Worm (Caenorhabditis elegans) whole organism, L4 larva: Measurements from ENCODE around the gene C08F1.11.
"Not testable (repeated sequence)": the region's sequence is repeated elsewhere in the genome, so short reads cannot be mapped to it uniquely, and the experiment has no call there.

ENCODE experiments used
- Y75B8A.6 ChIP-seq: fragments of 200-800 bp; sonication (Bioruptor generic); IDR thresholded peaks from 2 replicates; pipeline ENCODE4 v1.3.6; 2022; ENCODE audit warnings: missing genetic modification reagents, missing genetic modification characterization, missing compliant biosample characterization
- dve-1 ChIP-seq: sonication (generic microtip); optimal IDR thresholded peaks from 2 replicates; lab custom pipeline; 2017; ENCODE audit warnings: antibody characterized with exemption, mild to moderate bottlenecking, missing genetic modification characterization, missing compliant biosample characterization; ENCODE audit not compliant: insufficient read depth
- hlh-30 ChIP-seq: sonication (generic microtip); optimal IDR thresholded peaks from 2 replicates; lab custom pipeline; 2017; ENCODE audit warnings: antibody characterized with exemption, mild to moderate bottlenecking, missing genetic modification characterization, missing compliant biosample characterization; ENCODE audit not compliant: insufficient read depth
- hmg-1.1 ChIP-seq: fragments of 200-800 bp; sonication (Bioruptor generic); IDR thresholded peaks from 2 replicates; pipeline ENCODE4 v1.3.6; 2022; ENCODE audit warnings: missing genetic modification reagents, missing genetic modification characterization, missing compliant biosample characterization
- lin-15B ChIP-seq: fragments of 150-350 bp; sonication (generic microtip); optimal IDR thresholded peaks from 3 replicates; lab custom pipeline; 2014; ENCODE audit warnings: missing biosample characterization, missing genetic modification characterization
- mdl-1 ChIP-seq, 2 experiments: fragments of 150-350 bp in 1 of 2; sonication (generic microtip) in 1 of 2; optimal IDR thresholded peaks; 2 replicates each; lab custom pipeline; 2014 to 2017; ENCODE audit warnings: missing biosample characterization in 2 of 2, missing genetic modification characterization in 2 of 2
- mep-1 ChIP-seq: fragments of 150-350 bp; sonication (generic microtip); optimal IDR thresholded peaks from 3 replicates; lab custom pipeline; 2014; ENCODE audit warnings: missing biosample characterization, missing genetic modification characterization
- nhr-11 ChIP-seq: fragments of 150-350 bp; optimal IDR thresholded peaks from 2 replicates; lab custom pipeline; 2014; ENCODE audit warnings: missing biosample characterization, missing genetic modification characterization
- nhr-41 ChIP-seq: fragments of 200-800 bp; sonication (Bioruptor generic); IDR thresholded peaks from 2 replicates; pipeline ENCODE4 v1.3.6; 2022; ENCODE audit warnings: missing genetic modification reagents, missing genetic modification characterization, missing compliant biosample characterization
- php-3 ChIP-seq: fragments of 200-800 bp; sonication (Bioruptor generic); IDR thresholded peaks from 2 replicates; pipeline ENCODE4 v1.3.6; 2022; ENCODE audit warnings: missing genetic modification reagents, missing genetic modification characterization, missing compliant biosample characterization
- snpc-4 ChIP-seq: fragments of 150-350 bp; optimal IDR thresholded peaks from 2 replicates; lab custom pipeline; 2014; ENCODE audit warnings: missing biosample characterization, missing genetic modification characterization
- unc-130 ChIP-seq: sonication (generic microtip); optimal IDR thresholded peaks from 2 replicates; lab custom pipeline; 2016; ENCODE audit warnings: missing genetic modification reagents, missing genetic modification characterization, missing compliant biosample characterization
- unc-62 ChIP-seq, 3 experiments: fragments of 150-350 bp in 1 of 3; sonication (generic microtip); optimal IDR thresholded peaks in 2 of 3; peaks in 1 of 3; 1 replicate in 1 of 3; 2 replicates in 2 of 3; lab custom pipeline; 2014 to 2017; ENCODE audit warnings: missing biosample characterization in 3 of 3, missing genetic modification characterization in 3 of 3, missing genetic modification reagents in 3 of 3, missing genotype in 1 of 3

- not testable (repeated sequence) for TF ChIP-seq lin-15B (tag; lab: Kevin White, UChicago); nhr-41 (GFP tag; lab: Robert Waterston, UW); snpc-4 (tag; lab: Kevin White, UChicago); hlh-30 (tag; lab: Kevin White, UChicago); dve-1 (tag; lab: Kevin White, UChicago); mep-1 (tag; lab: Kevin White, UChicago); unc-62 (GFP tag; optimal IDR thresholded peaks at IDR 0.05 in 1 of 2; lab: Kevin White, UChicago); unc-62 (tag; optimal IDR thresholded peaks at IDR 0.05; lab: Kevin White, UChicago); unc-130 (GFP tag; lab: Kevin White, UChicago); nhr-11 (tag; lab: Kevin White, UChicago); mdl-1 (tag; optimal IDR thresholded peaks at IDR 0.05; lab: Kevin White, UChicago); php-3; Y75B8A.6 (GFP tag; lab: Robert Waterston, UW); hmg-1.1 (GFP tag; lab: Robert Waterston, UW)
Measured at ce11 chrII:1775234-1775633, 9.5 kb downstream of the C08F1.11 start, which contains the start of gene F36H5.14.
